Fruit fly (Drosophila melanogaster): Measurements from ENCODE around the gene CG17328.
A peak's percentile ranks its signal among the peaks of the same experiment; 100 is the strongest.

The CG17328 gene

DNA sequence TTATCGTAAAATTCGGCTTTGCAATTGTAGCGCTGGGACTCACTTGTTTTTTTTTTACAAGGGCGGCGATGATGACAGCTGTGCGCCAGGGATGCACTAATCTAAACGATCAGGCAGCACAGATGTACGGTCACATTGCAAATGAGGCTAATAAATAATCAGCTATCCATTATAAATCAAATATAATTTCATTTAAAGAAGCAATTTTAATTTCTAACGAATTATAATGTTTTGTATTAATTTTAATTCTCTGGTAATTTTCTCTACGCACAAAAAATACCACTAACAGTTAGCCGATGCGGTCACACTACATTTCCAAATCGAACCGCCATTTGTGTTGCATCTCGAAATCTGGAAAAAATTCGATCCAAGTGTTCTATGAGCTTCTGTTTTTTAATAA lies 10.9 kb downstream of the CG17328 start, which contains the start of the genes cni and fzy (continued):
- TF ChIP-seq CG14710 (tag; optimal IDR thresholded peaks at IDR 0.05) (peak; percentile 85), CG30431 (GFP tag; optimal IDR thresholded peaks at IDR 0.05) (no peak), NC2α (GFP tag; optimal IDR thresholded peaks at IDR 0.05) (no peak), CG3847 (GFP tag; IDR thresholded peaks at IDR 0.05) (peak; percentile 78), tgo (GFP tag; IDR thresholded peaks at IDR 0.05) (no peak), CG13424 (tag; optimal IDR thresholded peaks at IDR 0.05) (peak; percentile 8), Lpt (GFP tag; optimal IDR thresholded peaks at IDR 0.05) (no peak), Bdp1 (GFP tag; optimal IDR thresholded peaks at IDR 0.05) (peak; percentile 21), stwl (tag; optimal IDR thresholded peaks at IDR 0.05) (peak; percentile 69), CG6689 (GFP tag; IDR thresholded peaks at IDR 0.05) (no peak), CG14050 (GFP tag; IDR thresholded peaks at IDR 0.05) (no peak), pb (GFP tag; optimal IDR thresholded peaks at IDR 0.05) (no peak), CG6854 (GFP tag; optimal IDR thresholded peaks at IDR 0.05) (no peak), ranshi (GFP tag; IDR thresholded peaks at IDR 0.05) (no peak), sim (GFP tag; IDR thresholded peaks at IDR 0.05) (no peak), CG17802 (tag; optimal IDR thresholded peaks at IDR 0.05) (no peak), vvl (GFP tag; IDR thresholded peaks at IDR 0.05) (no peak), Kr (GFP tag; optimal IDR thresholded peaks at IDR 0.05) (no peak), Xrp1 (GFP tag; IDR thresholded peaks at IDR 0.05) (peak; percentile 35; the same call in 1 of the 2 replicates), zen (tag; optimal IDR thresholded peaks at IDR 0.05) (peak; percentile 66), Hmr (GFP tag; optimal IDR thresholded peaks at IDR 0.05) (no peak), ab (GFP tag; optimal IDR thresholded peaks at IDR 0.05) (no peak), Lim3 (GFP tag; IDR thresholded peaks at IDR 0.05) (no peak), H2.0 (GFP tag; IDR thresholded peaks at IDR 0.05) (no peak), CG33557 (GFP tag; optimal IDR thresholded peaks at IDR 0.05) (peak; percentile 23), CG32532 (GFP tag; IDR thresholded peaks at IDR 0.05) (0 out of 2 replicates have a peak, but pooled peaks have one; percentile 15)

DNA sequence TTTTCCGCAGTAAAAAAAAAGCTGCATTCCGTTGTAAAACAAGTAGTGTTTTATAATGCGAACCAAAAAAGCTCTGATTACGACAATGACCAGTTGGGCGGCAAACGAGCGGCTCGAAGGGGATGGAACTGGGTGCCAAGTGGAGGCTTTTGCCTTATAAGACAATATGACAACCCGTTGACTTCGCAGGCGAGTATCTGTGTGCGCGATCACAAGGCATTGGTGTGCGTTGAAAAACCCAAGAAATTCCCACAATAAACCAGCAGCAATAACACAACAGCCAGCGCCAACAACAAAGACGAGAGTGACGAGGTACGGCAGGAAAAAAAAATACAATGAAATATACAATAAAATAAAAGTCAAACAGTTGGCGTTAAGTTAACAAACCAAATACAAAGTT lies 15.3 kb downstream of the CG17328 start:
- TF ChIP-seq Jarid2 (GFP tag; optimal IDR thresholded peaks at IDR 0.05) (no peak), Hmr (GFP tag; optimal IDR thresholded peaks at IDR 0.05) (peak; percentile 41), CG1233 (GFP tag; optimal IDR thresholded peaks at IDR 0.05) (no peak), Drgx (GFP tag; IDR thresholded peaks at IDR 0.05) (peak; percentile 45), inv (GFP tag; IDR thresholded peaks at IDR 0.05; ENCODE audit: partially characterized antibody) (no peak), CG13287 (GFP tag; IDR thresholded peaks at IDR 0.05; ENCODE audit: partially characterized antibody) (no peak; the same call in 1 of the 2 replicates), stwl (tag; optimal IDR thresholded peaks at IDR 0.05) (no peak), Usf (GFP tag; optimal IDR thresholded peaks at IDR 0.05) (no peak), tgo (GFP tag; IDR thresholded peaks at IDR 0.05) (no peak), Meics (GFP tag; optimal IDR thresholded peaks at IDR 0.05) (peak; percentile 6), cg (GFP tag; optimal IDR thresholded peaks at IDR 0.05) (peak; percentile 54), CG2120 (GFP tag; optimal IDR thresholded peaks at IDR 0.05) (peak; percentile 2), CG2199 (GFP tag; IDR thresholded peaks at IDR 0.05) (peak; percentile 67; the same call in 1 of the 3 replicates), lilli (GFP tag; optimal IDR thresholded peaks at IDR 0.05) (no peak), bcd (GFP tag; optimal IDR thresholded peaks at IDR 0.05) (no peak), CG10543 (GFP tag; optimal IDR thresholded peaks at IDR 0.05) (peak; percentile 82), CG8281 (tag; optimal IDR thresholded peaks at IDR 0.05) (no peak), CG2678 (tag; optimal IDR thresholded peaks at IDR 0.05) (peak; percentile 28), Hand (GFP tag; optimal IDR thresholded peaks at IDR 0.05) (no peak), Stat92E (GFP tag; optimal IDR thresholded peaks at IDR 0.05) (no peak), Opbp (GFP tag; IDR thresholded peaks at IDR 0.05; ENCODE audit: partially characterized antibody) (no peak), Hey (tag; optimal IDR thresholded peaks at IDR 0.05) (no peak), pho (GFP tag; optimal IDR thresholded peaks at IDR 0.05) (no peak), slou (GFP tag; optimal IDR thresholded peaks at IDR 0.05) (no peak), Aef1 (GFP tag; IDR thresholded peaks at IDR 0.05) (no peak), gcm (GFP tag; optimal IDR thresholded peaks at IDR 0.05) (no peak), bowl (GFP tag; IDR thresholded peaks at IDR 0.05) (0 out of 2 replicates have a peak, but pooled peaks have one; percentile 28), psq (GFP tag; optimal IDR thresholded peaks at IDR 0.05) (no peak)

All from whole organism, embryonic.